Worm (Caenorhabditis elegans) whole organism, midembryonic: ENCODE data around the gene zig-11.
A peak's percentile ranks its signal among the peaks of the same experiment; 100 is the strongest.

Experiments
- T22C8.4 ChIP-seq: fragments of 200-800 bp; sonication (Bioruptor generic); IDR thresholded peaks from 2 replicates; pipeline ENCODE4 v1.3.6; 2022; ENCODE audit warnings: missing genetic modification characterization, missing compliant biosample characterization
- cog-1 ChIP-seq: sonication (generic microtip); optimal IDR thresholded peaks from 2 replicates; lab custom pipeline; 2016; ENCODE audit warnings: missing genetic modification characterization, missing compliant biosample characterization
- flt-1 ChIP-seq: fragments of 200-800 bp; sonication (Bioruptor generic); IDR thresholded peaks from 2 replicates; pipeline ENCODE4 v1.3.6; 2022; ENCODE audit warnings: missing genetic modification characterization, missing compliant biosample characterization
- klf-2 ChIP-seq: fragments of 200-800 bp; sonication (Bioruptor generic); conservative IDR thresholded peaks from 2 replicates; pipeline ENCODE4 v1.3.6; 2022; ENCODE audit warnings: missing genetic modification reagents, missing genetic modification characterization, missing compliant biosample characterization
- med-1 ChIP-seq: sonication (generic microtip); optimal IDR thresholded peaks from 2 replicates; lab custom pipeline; 2017; ENCODE audit warnings: missing genetic modification characterization, mild to moderate bottlenecking, missing compliant biosample characterization, antibody characterized with exemption, missing genetic modification reagents; ENCODE audit not compliant: insufficient read depth
- ref-1 ChIP-seq: fragments of 200-800 bp; sonication (Bioruptor generic); conservative IDR thresholded peaks from 2 replicates; pipeline ENCODE4 v1.3.6; 2022; ENCODE audit warnings: missing genetic modification reagents, missing genetic modification characterization, missing compliant biosample characterization
- tab-1 ChIP-seq: fragments of 200-800 bp; sonication (Bioruptor generic); IDR thresholded peaks from 2 replicates; pipeline ENCODE4 v1.3.6; 2022; ENCODE audit warnings: missing genetic modification characterization, missing compliant biosample characterization
- ztf-23 ChIP-seq: fragments of 200-800 bp; sonication (Bioruptor generic); IDR thresholded peaks from 2 replicates; pipeline ENCODE4 v1.3.6; 2022; ENCODE audit warnings: missing genetic modification reagents, missing genetic modification characterization, missing compliant biosample characterization
- ztf-29 ChIP-seq: fragments of 200-800 bp; sonication (Bioruptor generic); IDR thresholded peaks from 2 replicates; pipeline ENCODE4 v1.3.6; 2022; ENCODE audit warnings: missing genetic modification reagents, missing genetic modification characterization, missing compliant biosample characterization

The zig-11 gene

DNA sequence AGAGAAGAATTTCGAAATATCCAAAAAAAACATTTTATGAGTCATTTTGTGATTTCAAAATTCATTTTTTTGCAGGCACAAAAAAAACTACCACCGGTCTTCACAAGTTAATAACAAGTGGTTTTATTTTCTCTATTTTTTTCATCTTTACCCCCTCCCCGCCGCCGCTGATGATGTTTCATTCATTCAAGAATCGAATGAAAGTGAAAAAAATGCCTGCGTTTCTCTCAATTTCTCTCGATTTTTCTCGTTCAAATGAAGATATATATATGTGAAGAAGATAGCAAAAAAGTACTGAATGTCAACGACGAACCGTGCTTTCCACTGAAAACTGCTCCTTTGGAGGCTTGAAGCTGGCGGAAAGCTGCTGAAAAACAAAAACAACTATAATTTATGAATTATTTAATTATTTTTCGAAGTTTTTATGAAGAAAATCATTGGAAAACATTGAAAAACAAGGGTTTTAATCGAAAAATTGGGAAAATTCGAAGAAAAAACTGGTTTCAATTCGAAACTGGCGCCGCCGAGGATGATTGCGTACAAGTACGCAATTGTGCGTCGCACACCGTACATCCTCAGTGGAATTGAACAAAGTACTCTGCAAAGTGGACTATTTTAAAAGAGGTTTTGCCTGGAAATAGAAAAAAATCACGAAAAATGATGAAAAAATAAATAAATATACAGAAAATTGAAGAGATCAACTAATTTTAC, at the start of gene zig-11:
Gene zig-11 (minus strand): TSS at position 373 of the 711 bp plus-strand sequence.
- TF ChIP-seq ztf-29 (GFP tag; lab: Robert Waterston, UW) (no peak), cog-1 (tag; lab: Kevin White, UChicago) (peak; percentile 13), tab-1 (no peak)

DNA sequence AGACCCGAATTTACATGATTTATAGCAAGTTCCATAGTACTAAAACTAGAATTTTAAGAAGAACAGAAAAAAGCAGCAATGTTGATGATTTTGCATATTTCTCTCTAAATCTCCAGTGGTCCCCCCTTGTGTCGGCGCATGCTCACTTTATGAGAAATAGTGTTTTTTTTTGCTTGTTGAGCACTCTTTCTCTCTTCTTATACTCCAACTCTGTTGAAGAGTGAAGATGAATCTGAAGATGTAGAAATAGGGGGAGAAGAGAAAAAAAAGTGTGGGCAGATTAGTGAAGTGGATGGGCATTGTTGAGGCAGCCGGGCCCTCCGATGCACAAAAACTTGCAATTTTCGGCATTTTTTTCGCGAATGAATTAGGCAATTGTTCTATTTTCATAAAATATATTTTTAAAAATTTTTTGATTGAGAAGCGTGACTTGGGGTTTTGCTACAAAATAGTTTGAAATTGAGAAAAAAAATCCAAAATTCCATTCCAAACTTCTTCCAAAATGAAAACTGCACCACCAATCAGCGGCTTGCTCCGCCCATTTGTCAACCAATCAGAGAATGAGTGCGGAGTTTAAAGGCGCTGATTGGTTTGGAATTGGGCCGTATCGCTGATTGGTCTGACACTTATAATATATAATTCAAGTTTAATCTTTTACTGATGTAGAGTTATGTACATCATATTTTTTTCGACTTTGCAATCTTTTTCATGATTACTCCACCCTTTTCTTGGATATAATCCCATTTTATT, 47.9 kb upstream of the zig-11 start:
- no peak for TF ChIP-seq klf-2 (GFP tag; lab: Robert Waterston, UW)
- no peak for TF ChIP-seq ref-1 (GFP tag; lab: Robert Waterston, UW)
- TF ChIP-seq ztf-23 (GFP tag; lab: Robert Waterston, UW) = no peak
- TF ChIP-seq T22C8.4 = no peak
- TF ChIP-seq cog-1 (tag; lab: Kevin White, UChicago) = no peak
- TF ChIP-seq tab-1 = no peak
- TF ChIP-seq flt-1 (GFP tag; lab: Robert Waterston, UW) = no peak
- TF ChIP-seq med-1 = no peak
- no peak for TF ChIP-seq ztf-29 (GFP tag; lab: Robert Waterston, UW)

DNA sequence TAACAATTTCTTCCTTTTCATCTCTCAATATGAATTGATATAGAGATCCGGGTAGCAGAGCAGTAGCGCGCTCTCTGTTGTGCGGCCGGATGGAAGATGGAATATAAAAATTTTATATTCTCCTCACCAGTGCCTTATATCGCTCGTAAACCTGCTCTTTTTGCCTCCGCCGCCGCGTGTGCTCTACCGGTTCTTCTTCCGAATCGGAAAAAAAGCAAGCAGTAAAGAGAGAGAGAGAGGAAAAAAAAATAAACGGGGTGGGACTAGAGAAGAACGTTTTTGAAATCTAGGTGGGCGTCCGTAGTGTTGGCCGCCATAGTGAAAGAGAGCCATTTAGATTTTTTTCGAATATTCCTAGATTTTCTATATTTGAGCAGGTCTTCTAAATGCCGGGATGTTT, 45.2 kb upstream of the zig-11 start, which contains the start of gene glb-25:
Gene glb-25 (plus strand): TSS at position 301 of the 400 bp plus-strand sequence.
- no peak for TF ChIP-seq flt-1 (GFP tag; lab: Robert Waterston, UW)
- TF ChIP-seq ztf-23 (GFP tag; lab: Robert Waterston, UW) = no peak
- no peak for TF ChIP-seq cog-1 (tag; lab: Kevin White, UChicago)
- TF ChIP-seq T22C8.4 = no peak
- TF ChIP-seq med-1 = no peak
- no peak for TF ChIP-seq ztf-29 (GFP tag; lab: Robert Waterston, UW)

DNA sequence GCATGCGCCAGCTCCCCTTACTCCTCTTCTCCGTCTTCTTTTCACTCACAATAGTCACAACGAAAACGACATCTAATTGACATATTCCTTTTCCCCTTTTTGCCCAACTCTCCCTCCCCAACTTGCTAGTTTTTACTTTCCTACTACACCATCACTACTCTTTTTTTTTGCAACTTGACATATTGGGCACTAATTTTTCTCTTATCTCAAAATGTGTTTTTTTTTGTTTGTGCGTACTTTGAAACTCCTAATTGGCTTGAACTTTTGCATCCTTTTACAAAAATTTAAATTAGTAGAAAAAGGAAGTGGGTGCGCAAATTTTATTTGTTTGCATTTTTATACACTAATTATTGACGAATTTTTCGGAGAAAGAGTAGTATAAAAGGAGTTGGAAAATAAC, 42.8 kb upstream of the zig-11 start:
- TF ChIP-seq flt-1 (GFP tag; lab: Robert Waterston, UW) = no peak
- no peak for TF ChIP-seq med-1
- TF ChIP-seq cog-1 (tag; lab: Kevin White, UChicago) = no peak
- no peak for TF ChIP-seq ztf-23 (GFP tag; lab: Robert Waterston, UW)
- no peak for TF ChIP-seq tab-1
- no peak for TF ChIP-seq ref-1 (GFP tag; lab: Robert Waterston, UW)
- TF ChIP-seq T22C8.4 = no peak
- no peak for TF ChIP-seq klf-2 (GFP tag; lab: Robert Waterston, UW)
- TF ChIP-seq ztf-29 (GFP tag; lab: Robert Waterston, UW) = no peak

DNA sequence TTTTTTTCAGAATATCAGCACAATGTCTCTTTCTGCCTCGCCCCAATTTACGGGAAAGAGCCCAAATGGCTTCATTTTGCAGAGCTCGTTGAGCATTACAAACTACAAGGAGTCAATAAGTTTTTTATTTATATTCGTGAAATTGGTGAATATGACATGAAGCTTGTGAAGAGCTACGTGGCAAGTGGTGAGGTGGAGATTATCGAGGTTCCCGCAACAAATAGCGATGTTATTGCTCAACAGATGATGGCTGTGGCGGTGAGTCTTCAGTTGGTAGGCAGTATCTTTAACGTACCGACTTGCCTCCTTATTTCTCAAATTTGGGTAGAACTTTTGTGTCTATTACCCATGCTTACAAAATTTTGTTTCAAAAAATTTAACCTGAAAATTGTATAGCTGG, 35.7 kb upstream of the zig-11 start:
- TF ChIP-seq tab-1 (no peak), med-1 (no peak), cog-1 (tag; lab: Kevin White, UChicago) (no peak), T22C8.4 (no peak), ztf-23 (GFP tag; lab: Robert Waterston, UW) (no peak), ref-1 (GFP tag; lab: Robert Waterston, UW) (no peak), ztf-29 (GFP tag; lab: Robert Waterston, UW) (no peak), klf-2 (GFP tag; lab: Robert Waterston, UW) (no peak), flt-1 (GFP tag; lab: Robert Waterston, UW) (no peak)

DNA sequence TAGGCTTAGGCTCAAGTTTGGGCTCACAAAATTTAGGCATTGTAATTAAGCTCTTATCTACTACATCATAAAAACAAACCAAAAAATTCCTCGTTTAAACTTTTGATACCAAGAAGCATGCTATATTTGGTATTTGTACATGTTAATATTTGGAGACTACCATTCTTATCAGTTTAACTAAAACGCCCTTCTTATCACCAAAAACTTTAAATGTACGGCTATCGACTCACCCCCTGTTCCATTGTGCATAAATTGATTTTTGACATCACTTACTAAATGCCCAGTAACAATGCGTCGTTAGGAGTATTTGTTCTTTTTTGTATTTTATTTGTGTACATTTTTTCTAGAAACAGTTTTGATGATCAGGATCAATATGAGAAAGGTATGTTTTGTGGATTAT, 34.3 kb upstream of the zig-11 start, which contains the start of gene T06A1.5:
Gene T06A1.5 (plus strand): TSS at position 209 of the 400 bp plus-strand sequence.
- TF ChIP-seq klf-2 (GFP tag; lab: Robert Waterston, UW) (no peak), ztf-23 (GFP tag; lab: Robert Waterston, UW) (no peak), flt-1 (GFP tag; lab: Robert Waterston, UW) (no peak), ref-1 (GFP tag; lab: Robert Waterston, UW) (no peak), T22C8.4 (no peak), ztf-29 (GFP tag; lab: Robert Waterston, UW) (no peak), tab-1 (no peak), cog-1 (tag; lab: Kevin White, UChicago) (no peak), med-1 (no peak)

DNA sequence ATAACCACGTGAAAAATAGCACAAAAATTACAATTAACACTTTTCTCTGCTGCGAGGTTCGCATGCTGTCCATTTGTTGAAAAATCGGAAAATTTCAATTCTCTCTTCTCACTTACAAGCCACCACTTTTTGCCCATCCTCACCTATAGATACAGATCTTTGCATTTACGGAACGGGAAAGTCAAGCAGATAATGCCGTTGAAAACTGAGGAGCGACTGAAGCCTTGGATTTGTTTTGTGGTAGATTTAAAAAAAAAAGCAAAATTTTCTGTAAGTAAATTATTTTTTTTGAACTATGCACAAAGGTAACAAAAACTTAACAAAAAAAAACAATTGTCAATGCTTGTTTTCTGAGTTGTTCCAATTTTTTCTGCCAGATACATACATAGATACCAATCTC, 32.7 kb upstream of the zig-11 start, which contains the start of gene T06A1.1:
Gene T06A1.1 (minus strand): TSS at position 101 of the 400 bp plus-strand sequence.
- TF ChIP-seq ref-1 (GFP tag; lab: Robert Waterston, UW) (no peak), ztf-23 (GFP tag; lab: Robert Waterston, UW) (no peak), klf-2 (GFP tag; lab: Robert Waterston, UW) (no peak), flt-1 (GFP tag; lab: Robert Waterston, UW) (no peak)

DNA sequence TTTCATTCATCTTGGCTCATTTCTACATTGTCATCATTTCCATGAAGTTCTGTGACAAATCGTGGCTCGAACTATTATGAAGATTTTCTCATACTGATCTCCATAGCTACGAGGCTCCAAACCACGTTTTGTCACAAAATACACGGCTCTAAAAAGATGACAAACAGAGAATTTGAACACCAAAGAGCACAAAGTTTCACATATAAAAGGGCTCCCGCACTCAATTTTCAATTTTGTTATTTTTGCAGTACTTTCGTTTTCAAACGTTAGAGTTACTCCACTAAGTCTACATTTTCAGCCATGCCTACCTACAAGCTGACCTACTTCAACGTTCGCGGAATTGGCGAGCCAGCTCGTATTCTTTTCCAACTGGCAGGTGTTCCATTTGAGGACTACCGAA, 28.6 kb upstream of the zig-11 start, which contains the start of gene gst-37:
Gene gst-37 (plus strand): TSS at position 301 of the 400 bp plus-strand sequence.
- TF ChIP-seq med-1 (no peak), ztf-29 (GFP tag; lab: Robert Waterston, UW) (no peak), tab-1 (no peak), T22C8.4 (no peak)

DNA sequence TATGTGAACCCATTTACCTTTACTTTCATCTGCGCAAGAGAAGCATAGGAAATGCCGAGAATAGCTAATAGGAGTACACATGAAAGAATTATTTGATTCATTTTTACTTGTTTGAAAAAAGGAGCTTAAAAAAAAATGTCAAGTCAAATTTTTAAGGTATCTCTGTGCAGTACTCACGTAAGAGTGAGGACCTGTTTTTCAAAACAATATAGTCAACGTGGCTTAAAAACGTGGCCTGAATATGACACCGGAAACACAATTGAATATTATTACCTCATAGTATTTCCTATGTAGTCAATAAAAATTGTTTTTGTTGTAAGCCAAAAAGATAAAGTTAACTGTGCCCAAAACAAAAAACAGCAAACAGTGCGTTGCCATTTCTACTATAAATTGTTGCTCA, 27.4 kb upstream of the zig-11 start, which contains the start of gene Y32G9A.12:
Gene Y32G9A.12 (minus strand): TSS at position 101 of the 400 bp plus-strand sequence.
- TF ChIP-seq med-1 = no peak
- no peak for TF ChIP-seq T22C8.4
- no peak for TF ChIP-seq flt-1 (GFP tag; lab: Robert Waterston, UW)
- TF ChIP-seq ztf-29 (GFP tag; lab: Robert Waterston, UW) = no peak
- TF ChIP-seq ztf-23 (GFP tag; lab: Robert Waterston, UW) = no peak
- no peak for TF ChIP-seq cog-1 (tag; lab: Kevin White, UChicago)
- no peak for TF ChIP-seq klf-2 (GFP tag; lab: Robert Waterston, UW)
